Worm (Caenorhabditis elegans) whole organism, mixed stage, embryonic: ENCODE measurements around the gene str-44.
A peak's percentile ranks its signal among the peaks of the same experiment; 100 is the strongest.

Source experiments
- M03D4.4 ChIP-seq: sonication (generic microtip); optimal IDR thresholded peaks from 2 replicates; lab custom pipeline; 2017; ENCODE audit warnings: mild to moderate bottlenecking, missing genetic modification characterization, missing compliant biosample characterization
- bed-3 ChIP-seq: fragments of 200-800 bp; sonication (Bioruptor generic); optimal IDR thresholded peaks from 3 replicates; lab custom pipeline; 2018; ENCODE audit warnings: mild to moderate bottlenecking, missing genetic modification characterization, moderate library complexity, missing compliant biosample characterization
- blmp-1 ChIP-seq: fragments of 150-350 bp; optimal IDR thresholded peaks from 2 replicates; lab custom pipeline; 2014; ENCODE audit warnings: missing biosample characterization, missing genetic modification characterization
- ceh-39 ChIP-seq: fragments of 150-350 bp; optimal IDR thresholded peaks from 2 replicates; lab custom pipeline; 2014; ENCODE audit warnings: missing biosample characterization, missing genetic modification characterization
- ceh-83 ChIP-seq: fragments of 200-800 bp; sonication (Bioruptor generic); optimal IDR thresholded peaks from 2 replicates; lab custom pipeline; 2018; ENCODE audit warnings: mild to moderate bottlenecking, missing genetic modification characterization, missing compliant biosample characterization
- ces-1 ChIP-seq: fragments of 150-350 bp; optimal IDR thresholded peaks from 2 replicates; lab custom pipeline; 2014; ENCODE audit warnings: missing biosample characterization, missing genetic modification reagents, missing genetic modification characterization
- cnd-1 ChIP-seq: fragments of 200-800 bp; sonication (Bioruptor generic); optimal IDR thresholded peaks from 2 replicates; lab custom pipeline; 2018; ENCODE audit warnings: mild to moderate bottlenecking, missing genetic modification characterization, missing compliant biosample characterization
- elt-1 ChIP-seq: sonication (generic microtip); optimal IDR thresholded peaks from 2 replicates; lab custom pipeline; 2017; ENCODE audit warnings: missing genetic modification characterization, mild to moderate bottlenecking, missing compliant biosample characterization, antibody characterized with exemption, moderate library complexity, borderline replicate concordance; ENCODE audit not compliant: insufficient read depth
- elt-3 ChIP-seq: fragments of 150-350 bp; optimal IDR thresholded peaks from 2 replicates; lab custom pipeline; 2014; ENCODE audit warnings: missing biosample characterization, missing genetic modification characterization
- flh-1 ChIP-seq: fragments of 200-800 bp; sonication (Bioruptor generic); optimal IDR thresholded peaks from 2 replicates; lab custom pipeline; 2018; ENCODE audit warnings: mild to moderate bottlenecking, missing genetic modification characterization, moderate library complexity, missing compliant biosample characterization
- hlh-1 ChIP-seq: fragments of 150-350 bp; optimal IDR thresholded peaks from 2 replicates; lab custom pipeline; 2014; ENCODE audit warnings: missing biosample characterization, missing genetic modification reagents, missing genetic modification characterization
- lin-13 ChIP-seq: fragments of 150-350 bp; optimal IDR thresholded peaks from 2 replicates; lab custom pipeline; 2014; ENCODE audit warnings: missing biosample characterization, missing genetic modification characterization
- lin-32 ChIP-seq: fragments of 200-800 bp; sonication (Bioruptor generic); optimal IDR thresholded peaks from 2 replicates; lab custom pipeline; 2018; ENCODE audit warnings: mild to moderate bottlenecking, missing genetic modification characterization, missing compliant biosample characterization
- lsy-2 ChIP-seq: fragments of 150-350 bp; optimal IDR thresholded peaks from 2 replicates; lab custom pipeline; 2014; ENCODE audit warnings: missing biosample characterization, missing genetic modification characterization
- mab-5 ChIP-seq: fragments of 150-350 bp; optimal IDR thresholded peaks from 2 replicates; lab custom pipeline; 2014; ENCODE audit warnings: missing biosample characterization, missing genetic modification characterization
- mep-1 ChIP-seq: fragments of 150-350 bp; optimal IDR thresholded peaks from 2 replicates; lab custom pipeline; 2017; ENCODE audit warnings: missing biosample characterization, missing genetic modification reagents, missing genetic modification characterization, inconsistent platforms
- mls-2 ChIP-seq: sonication (generic microtip); optimal IDR thresholded peaks from 2 replicates; lab custom pipeline; 2016; ENCODE audit warnings: mild to moderate bottlenecking, missing genetic modification characterization, moderate library complexity, missing compliant biosample characterization
- nhr-12 ChIP-seq: fragments of 150-350 bp; optimal IDR thresholded peaks from 2 replicates; lab custom pipeline; 2014; ENCODE audit warnings: missing biosample characterization, missing genetic modification characterization
- nhr-2 ChIP-seq: fragments of 150-350 bp; optimal IDR thresholded peaks from 2 replicates; lab custom pipeline; 2014; ENCODE audit warnings: missing biosample characterization, missing genetic modification characterization
- nhr-237 ChIP-seq: fragments of 150-350 bp; optimal IDR thresholded peaks from 2 replicates; lab custom pipeline; 2014; ENCODE audit warnings: missing biosample characterization, missing genetic modification characterization
- nhr-28 ChIP-seq: fragments of 150-350 bp; optimal IDR thresholded peaks from 2 replicates; lab custom pipeline; 2014; ENCODE audit warnings: missing biosample characterization, missing genetic modification characterization
- nhr-76 ChIP-seq: sonication (generic microtip); optimal IDR thresholded peaks from 2 replicates; lab custom pipeline; 2017; ENCODE audit warnings: missing biosample characterization, missing genetic modification characterization
- sem-2 ChIP-seq: fragments of 200-800 bp; sonication (Bioruptor generic); optimal IDR thresholded peaks from 2 replicates; lab custom pipeline; 2018; ENCODE audit warnings: mild to moderate bottlenecking, missing genetic modification characterization, missing compliant biosample characterization
- snpc-4 ChIP-seq: fragments of 150-350 bp; optimal IDR thresholded peaks from 2 replicates; lab custom pipeline; 2014; ENCODE audit warnings: missing biosample characterization, missing genetic modification characterization
- sptf-1 ChIP-seq: sonication (generic microtip); optimal IDR thresholded peaks from 2 replicates; lab custom pipeline; 2017; ENCODE audit warnings: mild to moderate bottlenecking, missing genetic modification characterization, moderate library complexity, missing compliant biosample characterization
- tbx-8 ChIP-seq: fragments of 200-800 bp; sonication (Bioruptor generic); optimal IDR thresholded peaks from 2 replicates; lab custom pipeline; 2018; ENCODE audit warnings: mild to moderate bottlenecking, missing genetic modification characterization, moderate library complexity, missing compliant biosample characterization
- unc-120 ChIP-seq: sonication (generic microtip); optimal IDR thresholded peaks from 2 replicates; lab custom pipeline; 2017; ENCODE audit warnings: missing genetic modification characterization, missing compliant biosample characterization; ENCODE audit not compliant: poor library complexity, severe bottlenecking
- unc-39 ChIP-seq: fragments of 150-350 bp; optimal IDR thresholded peaks from 2 replicates; lab custom pipeline; 2014; ENCODE audit warnings: missing biosample characterization, missing genetic modification characterization
- ztf-11 ChIP-seq: fragments of 150-350 bp; optimal IDR thresholded peaks from 2 replicates; lab custom pipeline; 2014; ENCODE audit warnings: missing biosample characterization, missing genetic modification characterization

The str-44 gene

DNA sequence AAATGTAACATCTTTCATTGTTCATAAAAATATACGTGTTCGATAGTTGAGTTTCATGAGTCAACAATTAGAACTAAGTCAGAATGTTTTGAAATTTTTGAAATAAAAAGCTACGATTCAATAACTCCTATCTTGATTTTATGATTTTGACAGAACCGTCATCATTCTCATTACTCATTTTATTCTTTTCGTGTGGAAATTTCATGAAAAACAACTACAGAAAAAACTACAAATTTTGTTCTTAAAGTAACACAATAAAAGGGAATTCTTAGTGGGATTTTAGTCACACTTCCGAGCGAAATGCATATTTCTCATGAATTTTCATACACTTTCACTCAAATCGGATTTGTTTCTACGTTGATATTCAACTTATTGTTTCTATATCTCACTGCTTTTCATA lies at the start of gene str-44:
Gene str-44, plus strand, starts transcription at position 301 of the 400 bp plus-strand sequence.
- TF ChIP-seq lin-32 (GFP tag; lab: Kevin White, UChicago), result no peak
- no peak for TF ChIP-seq nhr-76 (tag; lab: Kevin White, UChicago)
- TF ChIP-seq unc-39 (tag; lab: Kevin White, UChicago), result no peak
- no peak for TF ChIP-seq ces-1
- TF ChIP-seq elt-1 (tag; lab: Kevin White, UChicago), result no peak
- TF ChIP-seq elt-3 (tag; lab: Kevin White, UChicago), result no peak

DNA sequence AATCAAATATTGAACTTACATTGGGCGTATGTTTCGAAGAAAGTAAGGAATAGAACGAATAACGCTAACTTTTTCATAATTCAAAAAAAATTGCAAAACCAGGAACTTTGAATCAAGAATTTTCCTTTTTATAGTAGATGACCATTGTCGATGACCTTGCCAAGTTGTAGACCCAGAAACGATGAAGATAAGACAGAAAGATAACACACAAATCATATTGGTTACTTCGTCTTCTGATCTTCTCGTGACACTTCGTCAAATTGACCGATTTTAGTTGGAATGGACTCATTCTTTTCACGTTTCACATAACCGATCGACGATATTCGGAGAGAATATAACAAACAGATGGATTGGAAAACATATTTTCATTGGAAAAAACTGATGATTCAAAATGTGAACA lies 45.2 kb upstream of the str-44 start, which contains the start of gene grsp-3:
Gene grsp-3, minus strand, starts transcription at position 149 of the 400 bp plus-strand sequence.
- TF ChIP-seq sem-2 (GFP tag; lab: Kevin White, UChicago) (no peak), nhr-76 (tag; lab: Kevin White, UChicago) (no peak), mls-2 (tag; lab: Kevin White, UChicago) (no peak), nhr-12 (tag; lab: Kevin White, UChicago) (no peak), mab-5 (tag; lab: Kevin White, UChicago) (no peak), flh-1 (GFP tag; lab: Kevin White, UChicago) (no peak), bed-3 (no peak), unc-39 (tag; lab: Kevin White, UChicago) (no peak), snpc-4 (tag; lab: Kevin White, UChicago) (no peak), ces-1 (no peak), elt-1 (tag; lab: Kevin White, UChicago) (no peak), cnd-1 (tag; lab: Kevin White, UChicago) (no peak)

DNA sequence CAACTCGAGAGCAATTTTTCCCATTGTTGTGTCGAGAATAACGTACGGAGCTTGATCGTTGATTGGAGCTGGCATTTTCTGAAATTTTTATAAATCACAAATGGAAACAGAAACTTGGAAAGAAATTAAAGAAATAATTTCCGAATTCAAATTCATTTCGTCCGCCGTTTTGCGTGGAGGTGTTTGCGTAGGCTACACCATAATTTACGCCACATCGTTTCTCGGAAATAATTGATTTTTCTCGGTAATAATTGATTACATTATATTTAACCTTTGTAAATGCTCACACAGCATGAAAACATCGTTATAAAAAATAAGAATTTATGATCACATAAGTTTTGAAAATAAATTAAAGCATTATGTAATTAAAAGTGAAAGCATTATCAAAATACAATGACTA lies 43.8 kb upstream of the str-44 start, which contains the start of gene cyn-12:
Gene cyn-12, minus strand, starts transcription at position 78 of the 400 bp plus-strand sequence.
- TF ChIP-seq lsy-2 (tag; lab: Kevin White, UChicago) (no peak), unc-39 (tag; lab: Kevin White, UChicago) (no peak), flh-1 (GFP tag; lab: Kevin White, UChicago) (no peak), sem-2 (GFP tag; lab: Kevin White, UChicago) (no peak), tbx-8 (GFP tag; lab: Kevin White, UChicago) (no peak), bed-3 (no peak), nhr-12 (tag; lab: Kevin White, UChicago) (no peak), ces-1 (peak; percentile 92), nhr-28 (no peak), mep-1 (tag; lab: Kevin White, UChicago) (no peak), ceh-83 (GFP tag; lab: Kevin White, UChicago) (peak; percentile 5), ceh-39 (tag; lab: Kevin White, UChicago) (no peak)

DNA sequence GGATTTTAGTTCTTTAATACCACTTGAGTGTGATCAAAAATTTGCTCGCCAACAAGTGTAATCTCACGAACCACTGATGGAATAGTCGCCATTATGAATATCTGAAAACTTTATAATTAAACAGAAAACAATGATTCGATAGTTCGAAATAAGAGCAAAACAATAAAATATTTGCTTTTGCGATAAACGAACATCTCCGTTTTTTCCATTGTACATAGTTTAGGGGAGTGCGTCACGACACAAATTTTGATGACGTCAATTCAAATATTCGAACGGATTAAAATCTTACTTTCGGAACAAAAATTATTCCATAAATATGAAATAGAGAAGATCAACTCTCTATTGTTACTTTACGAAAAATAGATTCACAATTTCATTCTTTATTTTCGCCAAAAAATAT lies 43.0 kb upstream of the str-44 start, which contains the start of gene mutd-1:
Gene mutd-1, minus strand, starts transcription at position 101 of the 400 bp plus-strand sequence.
- TF ChIP-seq unc-120 (no peak), ceh-83 (GFP tag; lab: Kevin White, UChicago) (no peak)

DNA sequence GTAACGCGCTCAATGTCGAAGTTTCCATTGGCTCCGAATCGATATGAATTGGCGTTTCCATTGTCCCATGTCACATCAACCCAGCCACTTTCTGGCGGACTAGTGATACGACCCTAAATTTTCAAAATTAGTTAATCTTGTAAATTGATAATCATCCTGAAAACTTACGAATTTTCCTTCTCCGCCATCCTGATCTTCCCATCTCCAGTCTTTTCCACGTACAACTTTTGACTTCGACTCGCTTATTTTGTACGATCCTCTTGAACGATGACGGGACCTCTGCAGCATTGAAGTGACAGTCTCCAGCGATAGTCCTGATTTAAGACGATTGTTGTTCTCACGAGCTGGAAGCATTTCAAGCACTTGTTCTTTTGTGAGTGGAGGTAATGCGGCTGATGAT lies 37.8 kb upstream of the str-44 start:
- no peak for TF ChIP-seq mep-1 (tag; lab: Kevin White, UChicago)

DNA sequence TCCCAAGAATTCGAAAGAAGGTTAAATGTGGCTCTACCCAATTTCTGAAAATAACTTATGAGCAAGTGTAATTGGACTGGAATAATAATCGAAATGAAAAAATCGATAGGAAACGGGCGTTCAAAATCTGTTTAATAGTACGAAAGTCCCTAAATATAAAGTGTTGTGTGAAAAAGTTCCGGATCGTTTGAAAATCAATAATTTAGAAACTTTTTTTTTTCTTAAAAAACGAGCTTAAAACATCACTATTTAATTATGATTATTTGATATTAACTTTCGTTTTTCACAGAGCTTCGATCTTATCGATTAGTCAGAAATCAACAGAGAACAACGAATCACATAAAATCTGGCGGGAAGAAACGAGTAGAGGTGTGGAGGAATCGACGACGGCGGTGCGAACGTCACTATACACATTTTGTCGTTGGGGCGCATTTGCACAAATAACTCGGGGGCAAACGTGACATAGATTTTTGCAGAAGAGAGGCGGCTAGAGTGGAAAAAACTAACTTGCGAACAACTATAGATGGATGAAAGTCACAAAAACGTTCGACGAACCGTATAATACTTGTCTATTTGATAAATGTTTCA lies 32.2 kb upstream of the str-44 start, which contains the start of gene hecd-1:
Gene hecd-1, minus strand, starts transcription at position 51 of the 588 bp plus-strand sequence.
- TF ChIP-seq ztf-11 (tag; lab: Kevin White, UChicago) (no peak), tbx-8 (GFP tag; lab: Kevin White, UChicago) (no peak), lsy-2 (tag; lab: Kevin White, UChicago) (no peak), ces-1 (no peak), nhr-237 (tag; lab: Kevin White, UChicago) (no peak), lin-32 (GFP tag; lab: Kevin White, UChicago) (no peak), sptf-1 (tag; lab: Kevin White, UChicago) (no peak), nhr-76 (tag; lab: Kevin White, UChicago) (no peak), nhr-28 (no peak), lin-13 (no peak), M03D4.4 (tag; lab: Kevin White, UChicago) (no peak), unc-39 (tag; lab: Kevin White, UChicago) (no peak), mab-5 (tag; lab: Kevin White, UChicago) (no peak), elt-3 (tag; lab: Kevin White, UChicago) (no peak), nhr-2 (tag; lab: Kevin White, UChicago) (no peak), sem-2 (GFP tag; lab: Kevin White, UChicago) (no peak), blmp-1 (no peak), hlh-1 (tag; lab: Kevin White, UChicago) (no peak)
